Worm (Caenorhabditis elegans): ENCODE data around the gene F57B9.3.

- peak; percentile 19 for TF ChIP-seq blmp-1 (tag; optimal IDR thresholded peaks at IDR 0.05)
- TF ChIP-seq ztf-11 (tag; optimal IDR thresholded peaks at IDR 0.05): peak; percentile 79
- no peak for TF ChIP-seq sem-2 (GFP tag; optimal IDR thresholded peaks at IDR 0.05)
- no peak for TF ChIP-seq snpc-4 (tag; optimal IDR thresholded peaks at IDR 0.05)
- peak; percentile 100 for TF ChIP-seq lsy-2 (tag; optimal IDR thresholded peaks at IDR 0.05)
- peak; percentile 96 for TF ChIP-seq nhr-237 (tag; optimal IDR thresholded peaks at IDR 0.05)
- TF ChIP-seq unc-62 (GFP tag; optimal IDR thresholded peaks at IDR 0.05): peak; percentile 85
- peak; percentile 97 for TF ChIP-seq pha-4 (tag; optimal IDR thresholded peaks at IDR 0.05)
- peak; percentile 97 for TF ChIP-seq ceh-39 (tag; optimal IDR thresholded peaks at IDR 0.05)
- TF ChIP-seq ceh-43 (GFP tag; optimal IDR thresholded peaks at IDR 0.05): peak; percentile 39
- TF ChIP-seq nhr-76 (tag; optimal IDR thresholded peaks at IDR 0.05): no peak
- no peak for TF ChIP-seq zip-8 (tag; optimal IDR thresholded peaks at IDR 0.05)
These were observed 32.1 kb downstream of the F57B9.3 start, which contains the start of the genes eef-1A.1 and rfc-4 for ce11 chrIII:6971662-6972284.
